Fruit fly (Drosophila melanogaster) whole organism, embryonic: ENCODE data around the gene Pino.
A peak's percentile ranks its signal among the peaks of the same experiment; 100 is the strongest.

Source experiments
- CG1024 ChIP-seq: fragments of 200-800 bp; sonication (Bioruptor generic); IDR thresholded peaks from 2 replicates; pipeline ENCODE4 v1.3.6; 2022; ENCODE audit warnings: missing biosample characterization, missing genetic modification characterization
- CG12104 ChIP-seq: fragments of 200-800 bp; sonication (Bioruptor generic); optimal IDR thresholded peaks from 3 replicates; lab custom pipeline; 2016; ENCODE audit warnings: missing biosample characterization, missing genetic modification characterization
- CG12391 ChIP-seq: fragments of 200-800 bp; sonication (Bioruptor generic); optimal IDR thresholded peaks from 3 replicates; lab custom pipeline; 2018; ENCODE audit warnings: missing biosample characterization, mild to moderate bottlenecking, missing genetic modification characterization, moderate library complexity
- CG12659 ChIP-seq: fragments of 200-800 bp; sonication (Bioruptor generic); optimal IDR thresholded peaks from 3 replicates; lab custom pipeline; 2017; ENCODE audit warnings: mild to moderate bottlenecking, missing biosample characterization, missing genetic modification reagents, missing genetic modification characterization
- CG1529 ChIP-seq: fragments of 200-800 bp; sonication (Bioruptor generic); optimal IDR thresholded peaks from 3 replicates; lab custom pipeline; 2018; ENCODE audit warnings: missing biosample characterization, missing genetic modification characterization
- CG16779 ChIP-seq: fragments of 200-800 bp; sonication (Bioruptor generic); IDR thresholded peaks from 2 replicates; pipeline ENCODE4 v1.3.6; 2022; ENCODE audit warnings: missing biosample characterization, missing genetic modification characterization
- CG17802 ChIP-seq: fragments of 200-800 bp; sonication (Bioruptor generic); optimal IDR thresholded peaks from 2 replicates; lab custom pipeline; 2018; ENCODE audit warnings: missing biosample characterization, mild to moderate bottlenecking, missing genetic modification characterization, moderate library complexity
- CG2116 ChIP-seq: fragments of 200-800 bp; sonication (Bioruptor generic); optimal IDR thresholded peaks from 3 replicates; lab custom pipeline; 2018; ENCODE audit warnings: missing biosample characterization, mild to moderate bottlenecking, missing genetic modification characterization
- CG2889 ChIP-seq: fragments of 200-800 bp; sonication (Bioruptor generic); IDR thresholded peaks from 3 replicates; pipeline ENCODE4 v1.3.6; 2022; ENCODE audit warnings: missing biosample characterization, missing genetic modification characterization
- CG31388 ChIP-seq: fragments of 200-800 bp; sonication (Bioruptor generic); optimal IDR thresholded peaks from 2 replicates; lab custom pipeline; 2016; ENCODE audit warnings: missing biosample characterization, missing genetic modification characterization
- CG3726 ChIP-seq: fragments of 200-800 bp; sonication (Bioruptor generic); IDR thresholded peaks from 3 replicates; pipeline ENCODE4, ENCODE4 v1.3.6; 2022; ENCODE audit warnings: missing biosample characterization, missing genetic modification characterization
- CG3847 ChIP-seq: fragments of 200-800 bp; sonication (Bioruptor generic); IDR thresholded peaks from 2 replicates; pipeline ENCODE4 v1.3.6; 2022; ENCODE audit warnings: missing biosample characterization, missing genetic modification characterization
- CG3995 ChIP-seq: fragments of 200-800 bp; sonication (Bioruptor generic); optimal IDR thresholded peaks from 3 replicates; lab custom pipeline; 2016; ENCODE audit warnings: missing biosample characterization, missing genetic modification characterization
- CG4328 ChIP-seq: fragments of 200-800 bp; sonication (Bioruptor generic); optimal IDR thresholded peaks from 3 replicates; lab custom pipeline; 2017; ENCODE audit warnings: missing biosample characterization, missing genetic modification reagents, missing genetic modification characterization
- CG4360 ChIP-seq: fragments of 200-800 bp; sonication (Bioruptor generic); IDR thresholded peaks from 2 replicates; pipeline ENCODE4 v1.3.6; 2022; ENCODE audit warnings: missing biosample characterization, missing genetic modification characterization
- CG7357 ChIP-seq: fragments of 200-800 bp; sonication (Bioruptor generic); IDR thresholded peaks from 3 replicates; pipeline ENCODE4 v1.3.6; 2022; ENCODE audit warnings: missing biosample characterization, missing genetic modification characterization
- CTCF ChIP-seq: fragments of 200-800 bp; sonication (Bioruptor generic); optimal IDR thresholded peaks from 2 replicates; lab custom pipeline; 2017; ENCODE audit warnings: missing biosample characterization, mild to moderate bottlenecking, missing genetic modification characterization, moderate library complexity
- Dad ChIP-seq: fragments of 200-800 bp; sonication (Bioruptor generic); optimal IDR thresholded peaks from 3 replicates; lab custom pipeline; 2016; ENCODE audit warnings: missing biosample characterization, missing genetic modification characterization
- Fer2 ChIP-seq: fragments of 200-800 bp; sonication (Bioruptor generic); optimal IDR thresholded peaks from 2 replicates; lab custom pipeline; 2018; ENCODE audit warnings: missing biosample characterization, mild to moderate bottlenecking, missing genetic modification characterization, moderate library complexity
- Fer3 ChIP-seq: fragments of 200-800 bp; sonication (Bioruptor generic); optimal IDR thresholded peaks from 2 replicates; lab custom pipeline; 2018; ENCODE audit warnings: missing biosample characterization, mild to moderate bottlenecking, missing genetic modification characterization, moderate library complexity
- H2.0 ChIP-seq: fragments of 200-800 bp; sonication (Bioruptor generic); IDR thresholded peaks from 2 replicates; pipeline ENCODE4 v1.3.6; 2022; ENCODE audit warnings: missing biosample characterization, missing genetic modification characterization
- HmgZ ChIP-seq: fragments of 200-800 bp; sonication (Bioruptor generic); optimal IDR thresholded peaks from 2 replicates; lab custom pipeline; 2018; ENCODE audit warnings: missing biosample characterization, mild to moderate bottlenecking, missing genetic modification characterization
- Hr3 ChIP-seq: fragments of 200-800 bp; sonication (Bioruptor generic); optimal IDR thresholded peaks from 3 replicates; lab custom pipeline; 2016; ENCODE audit warnings: missing biosample characterization, missing genetic modification characterization
- MESR4 ChIP-seq: fragments of 200-800 bp; sonication (Bioruptor generic); optimal IDR thresholded peaks from 2 replicates; lab custom pipeline; 2018; ENCODE audit warnings: missing biosample characterization, mild to moderate bottlenecking, missing genetic modification characterization, moderate library complexity
- Meics ChIP-seq: fragments of 200-800 bp; sonication (Bioruptor generic); optimal IDR thresholded peaks from 2 replicates; lab custom pipeline; 2017; ENCODE audit warnings: missing biosample characterization, mild to moderate bottlenecking, missing genetic modification characterization
- Myb ChIP-seq: fragments of 200-800 bp; sonication (Bioruptor generic); optimal IDR thresholded peaks from 2 replicates; lab custom pipeline; 2016; ENCODE audit warnings: missing biosample characterization, missing genetic modification characterization
- Neu2 ChIP-seq: fragments of 200-800 bp; sonication (Bioruptor generic); optimal IDR thresholded peaks from 3 replicates; lab custom pipeline; 2016; ENCODE audit warnings: missing biosample characterization, missing genetic modification characterization, borderline replicate concordance
- Oaz ChIP-seq: fragments of 200-800 bp; sonication (Bioruptor generic); IDR thresholded peaks from 2 replicates; pipeline ENCODE4 v1.3.6; 2022; ENCODE audit warnings: missing biosample characterization, missing genetic modification characterization
- Oli ChIP-seq: fragments of 200-800 bp; sonication (Bioruptor generic); optimal IDR thresholded peaks from 2 replicates; lab custom pipeline; 2018; ENCODE audit warnings: missing biosample characterization, mild to moderate bottlenecking, missing genetic modification characterization, moderate library complexity
- Ptx1 ChIP-seq: fragments of 200-800 bp; sonication (Bioruptor generic); IDR thresholded peaks from 2 replicates; pipeline ENCODE4 v1.3.6; 2022; ENCODE audit warnings: missing biosample characterization, missing genetic modification characterization
- Scr ChIP-seq: fragments of 200-800 bp; sonication (Bioruptor generic); IDR thresholded peaks from 2 replicates; pipeline ENCODE4 v1.3.6; 2022; ENCODE audit warnings: missing biosample characterization, missing genetic modification characterization; ENCODE audit not compliant: partially characterized antibody
- Side ChIP-seq: fragments of 200-800 bp; sonication (Bioruptor generic); optimal IDR thresholded peaks from 2 replicates; lab custom pipeline; 2016; ENCODE audit warnings: missing biosample characterization, missing genetic modification characterization
- Tbp ChIP-seq: fragments of >200 bp; optimal IDR thresholded peaks from 2 replicates; lab custom pipeline; 2018; ENCODE audit warnings: missing biosample characterization, missing genetic modification characterization
- YL-1 ChIP-seq: fragments of 200-800 bp; sonication (Bioruptor generic); optimal IDR thresholded peaks from 3 replicates; lab custom pipeline; 2017; ENCODE audit warnings: missing biosample characterization, mild to moderate bottlenecking, missing genetic modification characterization
- aop ChIP-seq: fragments of 200-800 bp; sonication (Bioruptor generic); IDR thresholded peaks from 2 replicates; pipeline ENCODE4 v1.3.6; 2022; ENCODE audit warnings: missing biosample characterization, missing genetic modification characterization
- bab2 ChIP-seq: fragments of 200-800 bp; sonication (Bioruptor generic); optimal IDR thresholded peaks from 2 replicates; lab custom pipeline; 2016; ENCODE audit warnings: missing biosample characterization, missing genetic modification characterization
- ci ChIP-seq: fragments of 200-800 bp; sonication (Bioruptor generic); IDR thresholded peaks from 3 replicates; pipeline ENCODE4 v1.3.6; 2022; ENCODE audit warnings: missing biosample characterization, missing genetic modification characterization
- dysf ChIP-seq: fragments of 200-800 bp; sonication (Bioruptor generic); IDR thresholded peaks from 3 replicates; pipeline ENCODE4 v1.3.6; 2022; ENCODE audit warnings: missing biosample characterization, missing genetic modification characterization
- insv ChIP-seq, 2 experiments: fragments of 200-800 bp; sonication (Bioruptor generic); optimal IDR thresholded peaks; 3 replicates each; lab custom pipeline; 2016 to 2018; ENCODE audit warnings: missing biosample characterization in 2 of 2, missing genetic modification characterization in 2 of 2
- jing ChIP-seq: fragments of 200-800 bp; sonication (Bioruptor generic); optimal IDR thresholded peaks from 2 replicates; lab custom pipeline; 2018; ENCODE audit warnings: missing biosample characterization, mild to moderate bottlenecking, missing genetic modification characterization
- lmd ChIP-seq: fragments of 200-800 bp; sonication (Bioruptor generic); IDR thresholded peaks from 2 replicates; pipeline ENCODE4 v1.3.6; 2022; ENCODE audit warnings: missing biosample characterization, missing genetic modification characterization
- mld ChIP-seq: fragments of 200-800 bp; sonication (Bioruptor generic); IDR thresholded peaks from 3 replicates; pipeline ENCODE4 v1.3.6; 2022; ENCODE audit warnings: missing biosample characterization, missing genetic modification characterization; ENCODE audit not compliant: partially characterized antibody
- p53 ChIP-seq: fragments of 200-800 bp; sonication (Bioruptor generic); optimal IDR thresholded peaks from 2 replicates; lab custom pipeline; 2016; ENCODE audit warnings: missing biosample characterization, missing genetic modification characterization
- prd ChIP-seq, 3 experiments: fragments of >200 bp in 2 of 3; fragments of 200-800 bp in 1 of 3; sonication (Bioruptor generic) in 1 of 3; optimal IDR thresholded peaks in 2 of 3; IDR thresholded peaks in 1 of 3; 2 replicates in 2 of 3; 3 replicates in 1 of 3; pipeline versions ENCODE4 v1.3.6 to Lab custom; 2017 to 2022; ENCODE audit warnings: missing biosample characterization in 1 of 3, missing genetic modification characterization in 1 of 3
- pum ChIP-seq: fragments of 200-800 bp; sonication (Bioruptor generic); optimal IDR thresholded peaks from 2 replicates; lab custom pipeline; 2016; ENCODE audit warnings: missing biosample characterization, missing genetic modification characterization
- schlank ChIP-seq: fragments of 200-800 bp; sonication (Bioruptor generic); optimal IDR thresholded peaks from 2 replicates; lab custom pipeline; 2018; ENCODE audit warnings: missing biosample characterization, mild to moderate bottlenecking, missing genetic modification characterization
- sd ChIP-seq: fragments of 200-800 bp; sonication (Bioruptor generic); optimal IDR thresholded peaks from 3 replicates; lab custom pipeline; 2018; ENCODE audit warnings: missing biosample characterization, mild to moderate bottlenecking, missing genetic modification characterization, moderate library complexity
- slp2 ChIP-seq: fragments of 200-800 bp; sonication (Bioruptor generic); optimal IDR thresholded peaks from 2 replicates; lab custom pipeline; 2016; ENCODE audit warnings: missing biosample characterization, missing genetic modification characterization
- sr ChIP-seq: fragments of 200-800 bp; sonication (Bioruptor generic); IDR thresholded peaks from 3 replicates; pipeline ENCODE4 v1.3.6; 2022; ENCODE audit warnings: missing biosample characterization, missing genetic modification characterization
- stc ChIP-seq: fragments of 200-800 bp; sonication (Bioruptor generic); IDR thresholded peaks from 2 replicates; pipeline ENCODE4 v1.3.6; 2022; ENCODE audit warnings: missing biosample characterization, missing genetic modification characterization
- twi ChIP-seq: fragments of 200-800 bp; optimal IDR thresholded peaks from 2 replicates; lab custom pipeline; 2019; ENCODE audit warnings: missing biosample characterization, mild to moderate bottlenecking, missing genetic modification characterization, moderate library complexity

Pino gene

DNA sequence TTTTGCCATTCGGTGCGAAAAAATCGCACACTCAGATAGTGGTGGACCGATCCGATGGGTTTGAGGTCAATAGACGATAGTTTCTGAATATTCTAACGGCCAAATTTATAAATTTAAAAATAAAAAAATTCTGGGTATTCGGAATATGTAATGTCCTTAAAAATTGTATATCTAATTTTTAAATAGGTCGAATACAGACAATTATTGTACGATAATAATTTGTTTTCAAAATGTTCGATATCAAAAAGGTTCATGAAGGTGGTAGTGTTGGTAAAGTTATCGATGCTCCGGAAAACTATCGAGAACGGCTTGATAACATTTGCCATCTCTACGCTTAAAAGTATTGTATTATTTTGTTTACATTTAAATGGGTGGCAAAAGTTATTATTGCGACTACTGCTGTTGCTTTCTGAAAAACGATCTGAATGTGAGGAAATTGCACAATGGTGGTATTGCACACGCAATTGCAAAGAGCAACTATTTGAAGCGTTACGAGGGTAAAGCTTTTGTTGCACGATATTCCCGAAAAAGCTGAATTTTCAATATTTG is 41.2 kb upstream of the Pino start, which contains the start of the genes CG31922 and Plap (continued):
- TF ChIP-seq CTCF (GFP tag; lab: Kevin White, UChicago): no peak
- no peak for TF ChIP-seq sd (tag; lab: Kevin White, UChicago)
- peak; percentile 51 for TF ChIP-seq Oli
- peak; percentile 66 for TF ChIP-seq Fer2 (tag; lab: Kevin White, UChicago)
- peak; percentile 43; the same call in 1 of the 2 replicates for TF ChIP-seq lmd
- TF ChIP-seq p53 (GFP tag; lab: Kevin White, UChicago): no peak
- peak; percentile 58 for TF ChIP-seq twi (tag; lab: Kevin White, UChicago)
- TF ChIP-seq Hr3 (GFP tag; lab: Kevin White, UChicago): peak; percentile 86
- TF ChIP-seq CG7357 (GFP tag; lab: Robert Waterston, UW): no peak
- TF ChIP-seq ci (GFP tag; lab: Robert Waterston, UW): no peak
- no peak for TF ChIP-seq CG4360 (GFP tag; lab: Robert Waterston, UW)
- TF ChIP-seq CG3726 (GFP tag; lab: Robert Waterston, UW): no peak
- TF ChIP-seq CG17802: no peak
- peak; percentile 45 for TF ChIP-seq slp2
- no peak for TF ChIP-seq CG1529 (GFP tag; lab: Kevin White, UChicago)
- TF ChIP-seq HmgZ: peak; percentile 73
- peak; percentile 74 for TF ChIP-seq YL-1
- TF ChIP-seq pum (GFP tag; lab: Kevin White, UChicago): peak; percentile 74
- peak; percentile 64 for TF ChIP-seq bab2 (GFP tag; lab: Kevin White, UChicago)
- 0 out of 2 replicates have a peak, but pooled peaks have one; percentile 26 for TF ChIP-seq Oaz
- no peak for TF ChIP-seq Neu2
- TF ChIP-seq jing (GFP tag; lab: Kevin White, UChicago): no peak
- TF ChIP-seq CG3847 (GFP tag; lab: Robert Waterston, UW): peak; percentile 78
- TF ChIP-seq mld (GFP tag; lab: Robert Waterston, UW): peak; percentile 82; the same call in 2 of the 3 replicates
- peak; percentile 62; the same call in 1 of the 3 replicates for TF ChIP-seq dysf (GFP tag; lab: Robert Waterston, UW)
- TF ChIP-seq Tbp (GFP tag; lab: Kevin White, UChicago): no peak
- peak; percentile 58 for TF ChIP-seq Meics (GFP tag; lab: Kevin White, UChicago)
- peak; percentile 64 for TF ChIP-seq CG3995 (GFP tag; lab: Kevin White, UChicago)
- TF ChIP-seq Scr: peak; percentile 96
- TF ChIP-seq Dad (GFP tag; lab: Kevin White, UChicago): peak; percentile 60
- peak; percentile 18 for TF ChIP-seq MESR4 (GFP tag; lab: Kevin White, UChicago)
- peak; percentile 55 for TF ChIP-seq CG4328 (GFP tag; lab: Kevin White, UChicago)
- no peak for TF ChIP-seq CG2889 (GFP tag; lab: Robert Waterston, UW)
- no peak for TF ChIP-seq sr (GFP tag; lab: Robert Waterston, UW)
- TF ChIP-seq Ptx1 (GFP tag; lab: Robert Waterston, UW): peak; percentile 61; the same call in 1 of the 2 replicates
- peak; percentile 48 for TF ChIP-seq H2.0
- peak; percentile 82 for TF ChIP-seq CG12659
- TF ChIP-seq Myb: peak; percentile 85
- TF ChIP-seq CG1024 (GFP tag; lab: Robert Waterston, UW): no peak
- TF ChIP-seq Fer3 (tag; lab: Kevin White, UChicago): peak; percentile 58
- TF ChIP-seq CG12104 (GFP tag; lab: Kevin White, UChicago): peak; percentile 56
- TF ChIP-seq CG2116: peak; percentile 74
- TF ChIP-seq CG12391: peak; percentile 82
- TF ChIP-seq schlank (tag; lab: Kevin White, UChicago): no peak
- peak in 1 of 2 experiments; percentile 35 for TF ChIP-seq insv (GFP tag; optimal IDR thresholded peaks at IDR 0.05; lab: Kevin White, UChicago)
- peak; percentile 58 for TF ChIP-seq Side (GFP tag; lab: Kevin White, UChicago)
- no peak for TF ChIP-seq aop (GFP tag; lab: Robert Waterston, UW)
- no peak for TF ChIP-seq prd (optimal IDR thresholded peaks at IDR 0.05; lab: Kevin White, UChicago)
- peak; percentile 74; the same call in 2 of the 3 replicates for TF ChIP-seq prd (GFP tag; IDR thresholded peaks at IDR 0.05; lab: Robert Waterston, UW)
- 0 out of 2 replicates have a peak, but pooled peaks have one; percentile 7 for TF ChIP-seq stc (GFP tag; lab: Robert Waterston, UW)
- TF ChIP-seq CG16779 (GFP tag; lab: Robert Waterston, UW): no peak
- no peak for TF ChIP-seq CG31388 (GFP tag; lab: Kevin White, UChicago)
